Worm (Caenorhabditis elegans): ENCODE results near the gene ttr-21.

ttr-21 gene

DNA sequence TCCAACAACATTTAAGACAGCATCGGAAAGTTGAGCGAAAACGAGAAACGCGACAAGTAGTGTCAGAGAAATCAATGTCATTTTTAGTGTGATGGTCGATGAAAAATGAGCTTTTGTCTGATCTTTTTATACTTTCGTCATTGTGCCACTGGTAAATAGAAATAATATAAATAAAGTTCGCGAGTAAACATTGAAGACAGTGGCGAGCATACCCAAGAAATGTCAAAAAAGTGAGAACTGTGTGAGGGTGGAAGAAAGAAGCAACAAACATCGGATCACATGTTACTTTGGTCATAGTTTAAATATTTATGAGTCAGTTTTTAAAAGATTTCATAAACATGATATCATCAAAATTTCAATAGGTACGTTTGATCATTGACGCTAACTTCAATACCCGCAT lies at the start of gene ttr-21:
Gene ttr-21, minus strand, starts transcription at position 100 of the 400 bp plus-strand sequence.
- TF ChIP-seq nhr-80 (tag; optimal IDR thresholded peaks at IDR 0.05) = no peak
- TF ChIP-seq F49E8.2 (tag; optimal IDR thresholded peaks at IDR 0.05; ENCODE audit: insufficient read depth) = no peak
- no peak for TF ChIP-seq snpc-4 (GFP tag; optimal IDR thresholded peaks at IDR 0.05)
- TF ChIP-seq snpc-4 (tag; optimal IDR thresholded peaks at IDR 0.05) = no peak

ce11 chrV:13902495-13902894 lies 48.3 kb upstream of the ttr-21 start, which contains the start of gene C06B3.1:
C06B3.1 (plus strand) TSS chrV:13902795.
- TF ChIP-seq madf-10 (tag; optimal IDR thresholded peaks at IDR 0.05) (no peak), C06A6.2 (GFP tag; conservative IDR thresholded peaks at IDR 0.05) (no peak), pha-4 (tag; optimal IDR thresholded peaks at IDR 0.05) (no peak), F22D6.2 (tag; optimal IDR thresholded peaks at IDR 0.05) (no peak), ztf-26 (tag; optimal IDR thresholded peaks at IDR 0.05) (no peak), nfya-1 (tag; optimal IDR thresholded peaks at IDR 0.05; ENCODE audit: borderline replicate concordance, insufficient read depth) (no peak), dpff-1 (tag; optimal IDR thresholded peaks at IDR 0.05) (no peak), snpc-1.3 (tag; optimal IDR thresholded peaks at IDR 0.05; ENCODE audit: insufficient read depth) (no peak), nhr-90 (tag; optimal IDR thresholded peaks at IDR 0.05) (no peak), rec-8 (tag; optimal IDR thresholded peaks at IDR 0.05) (no peak), let-526 (GFP tag; IDR thresholded peaks at IDR 0.05) (no peak), ztf-18 (tag; optimal IDR thresholded peaks at IDR 0.05) (no peak), ceh-91 (GFP tag; IDR thresholded peaks at IDR 0.05) (no peak), F52B5.7 (tag; optimal IDR thresholded peaks at IDR 0.05) (no peak), fkh-3 (tag; optimal IDR thresholded peaks at IDR 0.05) (no peak), bed-1 (GFP tag; IDR thresholded peaks at IDR 0.05) (no peak)

ce11 chrV:13899213-13899612 lies 45.0 kb upstream of the ttr-21 start, which contains the start of gene oac-3:
oac-3 (plus strand) TSS chrV:13899513.
- TF ChIP-seq sptf-2 (GFP tag; optimal IDR thresholded peaks at IDR 0.05) = no peak
- no peak for TF ChIP-seq ztf-25 (GFP tag; IDR thresholded peaks at IDR 0.05)
- TF ChIP-seq zim-3 (tag; optimal IDR thresholded peaks at IDR 0.05) = no peak
- no peak for TF ChIP-seq hsf-1 (GFP tag; IDR thresholded peaks at IDR 0.05)
- TF ChIP-seq lir-1 (GFP tag; conservative IDR thresholded peaks at IDR 0.05) = no peak
- TF ChIP-seq Y95B8A.8 (GFP tag; IDR thresholded peaks at IDR 0.05) = no peak
- no peak for TF ChIP-seq efl-1 (GFP tag; optimal IDR thresholded peaks at IDR 0.05)
- TF ChIP-seq snpc-1.1 (tag; optimal IDR thresholded peaks at IDR 0.05; ENCODE audit: insufficient read depth) = no peak
- no peak for TF ChIP-seq gei-17 (GFP tag; optimal IDR thresholded peaks at IDR 0.05)
- TF ChIP-seq ztf-6 (GFP tag; IDR thresholded peaks at IDR 0.05) = no peak
- no peak for TF ChIP-seq tlf-1 (GFP tag; optimal IDR thresholded peaks at IDR 0.05)
- no peak for TF ChIP-seq snpc-3.4 (tag; optimal IDR thresholded peaks at IDR 0.05)
- no peak for TF ChIP-seq snpc-4 (GFP tag; optimal IDR thresholded peaks at IDR 0.05)
- TF ChIP-seq snpc-4 (tag; optimal IDR thresholded peaks at IDR 0.05) = no peak
- TF ChIP-seq lsy-27 (tag; optimal IDR thresholded peaks at IDR 0.05; ENCODE audit: borderline replicate concordance, insufficient read depth) = no peak

ce11 chrV:13898356-13898755 lies 44.2 kb upstream of the ttr-21 start, which contains the start of gene cyp-35C1:
cyp-35C1 (minus strand) TSS chrV:13898487.
- peak; percentile 24 for TF ChIP-seq nhr-80 (tag; optimal IDR thresholded peaks at IDR 0.05)
- TF ChIP-seq hrde-1 (tag; optimal IDR thresholded peaks at IDR 0.05; ENCODE audit: borderline replicate concordance) = no peak

All from whole organism, young adult.